Fruit fly (Drosophila melanogaster) whole organism, wandering third instar larva: Measurements from ENCODE around the gene CG6791.

ENCODE experiments used
- Abd-B ChIP-seq: fragments of >200 bp; optimal IDR thresholded peaks from 2 replicates; lab custom pipeline; 2017; ENCODE audit warnings: missing biosample characterization, missing genetic modification characterization
- CG32264 ChIP-seq: fragments of 200-800 bp; sonication (Bioruptor generic); optimal IDR thresholded peaks from 2 replicates; lab custom pipeline; 2016; ENCODE audit warnings: missing biosample characterization, missing genetic modification characterization
- CrebA ChIP-seq: fragments of 200-800 bp; sonication (Bioruptor generic); optimal IDR thresholded peaks from 2 replicates; lab custom pipeline; 2016; ENCODE audit warnings: missing biosample characterization, mild to moderate bottlenecking, missing genetic modification characterization, borderline replicate concordance
- Dfd ChIP-seq: fragments of >200 bp; optimal IDR thresholded peaks from 2 replicates; lab custom pipeline; 2017; ENCODE audit warnings: missing biosample characterization, missing genetic modification characterization
- Hnf4 ChIP-seq: fragments of 200-800 bp; sonication (Bioruptor generic); optimal IDR thresholded peaks from 2 replicates; lab custom pipeline; 2016; ENCODE audit warnings: missing biosample characterization, mild to moderate bottlenecking, missing genetic modification characterization
- Hr78 ChIP-seq: fragments of >200 bp; optimal IDR thresholded peaks from 2 replicates; lab custom pipeline; 2017; ENCODE audit warnings: missing biosample characterization, missing genetic modification characterization
- Jra ChIP-seq: sonication (Bioruptor generic); optimal IDR thresholded peaks from 2 replicates; lab custom pipeline; 2016; ENCODE audit warnings: missing biosample characterization, missing genetic modification characterization
- Mio ChIP-seq: sonication (Bioruptor generic); optimal IDR thresholded peaks from 2 replicates; lab custom pipeline; 2016; ENCODE audit warnings: missing biosample characterization, missing genetic modification characterization
- OdsH ChIP-seq: fragments of 200-800 bp; sonication (Bioruptor generic); optimal IDR thresholded peaks from 2 replicates; lab custom pipeline; 2016; ENCODE audit warnings: missing biosample characterization, mild to moderate bottlenecking, missing genetic modification characterization
- Rel ChIP-seq, 2 experiments: fragments of 200-800 bp; sonication (Bioruptor generic) in 1 of 2; optimal IDR thresholded peaks; 2 replicates in 1 of 2; 3 replicates in 1 of 2; lab custom pipeline; 2016 to 2019; ENCODE audit warnings: mild to moderate bottlenecking in 2 of 2, missing biosample characterization in 2 of 2, missing genetic modification characterization in 2 of 2, moderate library complexity in 1 of 2
- Sp1 ChIP-seq: fragments of 200-800 bp; sonication (Bioruptor generic); optimal IDR thresholded peaks from 3 replicates; lab custom pipeline; 2019; ENCODE audit warnings: missing biosample characterization, mild to moderate bottlenecking, missing genetic modification characterization, moderate library complexity
- Vsx2 ChIP-seq: fragments of 200-300, 225-300 bp; sonication (Bioruptor generic); optimal IDR thresholded peaks from 2 replicates; lab custom pipeline; 2018; ENCODE audit warnings: missing biosample characterization, missing genetic modification characterization; ENCODE audit not compliant: partially characterized antibody
- brk ChIP-seq: fragments of 200-800 bp; sonication (Bioruptor generic); optimal IDR thresholded peaks from 2 replicates; lab custom pipeline; 2016; ENCODE audit warnings: missing biosample characterization, mild to moderate bottlenecking, missing genetic modification characterization
- dl ChIP-seq, 2 experiments: fragments of 175-275, 200-275 bp in 1 of 2; fragments of 200-275 bp in 1 of 2; sonication (Bioruptor generic); optimal IDR thresholded peaks; lab custom pipeline; 2018; ENCODE audit warnings: mild to moderate bottlenecking in 2 of 2, missing biosample characterization in 2 of 2, missing genetic modification characterization in 2 of 2, moderate library complexity in 2 of 2; ENCODE audit not compliant: partially characterized antibody in 2 of 2, insufficient read depth in 1 of 2
- dmrt93B ChIP-seq: fragments of 200-800 bp; sonication (Bioruptor generic); optimal IDR thresholded peaks from 2 replicates; lab custom pipeline; 2018; ENCODE audit warnings: missing biosample characterization, mild to moderate bottlenecking, missing genetic modification characterization
- ey ChIP-seq: fragments of 200-800 bp; sonication (Bioruptor generic); optimal IDR thresholded peaks from 2 replicates; lab custom pipeline; 2016; ENCODE audit warnings: missing biosample characterization, missing genetic modification characterization
- foxo ChIP-seq, 2 experiments: fragments of 200-800 bp; sonication (Bioruptor generic); optimal IDR thresholded peaks; 2 replicates in 1 of 2; 3 replicates in 1 of 2; lab custom pipeline; 2016 to 2017; ENCODE audit warnings: missing biosample characterization in 2 of 2, missing genetic modification characterization in 2 of 2
- fru ChIP-seq: fragments of 200-800 bp; sonication (Bioruptor generic); optimal IDR thresholded peaks from 3 replicates; lab custom pipeline; 2016; ENCODE audit warnings: missing biosample characterization, mild to moderate bottlenecking, missing genetic modification characterization
- h ChIP-seq: fragments of 200-800 bp; sonication (Bioruptor generic); optimal IDR thresholded peaks from 3 replicates; lab custom pipeline; 2016; ENCODE audit warnings: missing biosample characterization, mild to moderate bottlenecking, missing genetic modification characterization
- jim ChIP-seq: fragments of 175-275, 200-325 bp; sonication (Bioruptor generic); optimal IDR thresholded peaks from 2 replicates; lab custom pipeline; 2016; ENCODE audit warnings: missing biosample characterization, mild to moderate bottlenecking, missing genetic modification characterization
- pan ChIP-seq: fragments of >200 bp; optimal IDR thresholded peaks from 2 replicates; lab custom pipeline; 2017
- psq ChIP-seq: fragments of 200-800 bp; sonication (Bioruptor generic); optimal IDR thresholded peaks from 3 replicates; lab custom pipeline; 2017; ENCODE audit warnings: missing biosample characterization, mild to moderate bottlenecking, missing genetic modification characterization, moderate library complexity
- rgr ChIP-seq: fragments of 200-800 bp; sonication (Bioruptor generic); optimal IDR thresholded peaks from 3 replicates; lab custom pipeline; 2016; ENCODE audit warnings: missing biosample characterization, mild to moderate bottlenecking, missing genetic modification characterization
- tai ChIP-seq: sonication (Bioruptor generic); optimal IDR thresholded peaks from 2 replicates; lab custom pipeline; 2016; ENCODE audit warnings: missing biosample characterization, missing genetic modification characterization
- usp ChIP-seq: fragments of >200 bp; optimal IDR thresholded peaks from 2 replicates; lab custom pipeline; 2017; ENCODE audit warnings: missing biosample characterization, missing genetic modification characterization
- woc ChIP-seq: sonication (Bioruptor generic); optimal IDR thresholded peaks from 2 replicates; lab custom pipeline; 2016; ENCODE audit warnings: missing biosample characterization, mild to moderate bottlenecking, missing genetic modification characterization

Gene CG6791

DNA sequence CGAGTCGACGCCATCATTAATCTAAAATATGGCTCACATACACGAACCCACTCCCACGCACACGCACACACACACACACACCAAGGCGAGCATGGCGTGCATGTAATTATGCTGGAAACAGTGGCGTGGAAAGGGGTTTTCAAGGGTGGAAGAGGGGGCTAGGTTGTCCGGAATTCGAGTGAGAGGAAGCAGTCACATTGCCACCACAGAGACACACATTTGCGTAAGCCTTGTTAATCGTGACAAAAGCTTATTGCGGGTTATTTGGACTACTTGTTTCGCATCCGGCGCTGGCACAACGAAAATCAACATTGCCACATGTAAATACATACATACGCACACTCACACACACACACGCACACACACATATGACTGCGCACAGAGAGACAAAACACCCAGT, 35.0 kb downstream of the CG6791 start:
- TF ChIP-seq foxo (GFP tag; optimal IDR thresholded peaks at IDR 0.05; lab: Kevin White, UChicago) (no peak), CrebA (GFP tag; lab: Kevin White, UChicago) (no peak), Dfd (GFP tag; lab: Kevin White, UChicago) (peak; percentile 88)

DNA sequence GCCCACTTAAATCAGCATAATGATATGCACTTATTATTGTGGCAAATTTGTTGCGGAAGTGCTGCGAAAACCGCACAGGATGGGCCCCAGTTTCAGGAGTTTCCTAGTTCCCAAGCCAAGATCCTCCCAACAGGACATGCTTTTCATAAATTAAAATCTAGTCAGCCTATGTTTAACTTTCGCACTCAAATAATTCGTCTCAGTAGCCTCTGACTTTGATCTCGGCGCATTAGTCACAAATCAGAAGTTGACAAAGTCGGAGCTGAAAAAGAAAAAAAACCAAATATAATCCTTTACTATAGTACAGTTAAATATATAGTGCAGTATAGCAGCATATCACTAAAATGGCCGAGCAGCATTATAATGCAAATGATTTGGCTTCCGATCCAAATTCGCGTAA, 36.1 kb downstream of the CG6791 start, which contains the start of gene CG14708:
Gene CG14708, plus strand, starts transcription at position 301 of the 400 bp plus-strand sequence.
- TF ChIP-seq dl (GFP tag; optimal IDR thresholded peaks at IDR 0.05; lab: Kevin White, UChicago; ENCODE audit: insufficient read depth in 1 of 2, partially characterized antibody in 2 of 2) (no peak), ey (GFP tag; lab: Kevin White, UChicago) (no peak), h (no peak), rgr (GFP tag; lab: Kevin White, UChicago) (no peak), woc (no peak), fru (no peak), Hr78 (no peak), foxo (GFP tag; optimal IDR thresholded peaks at IDR 0.05; lab: Kevin White, UChicago) (no peak), Vsx2 (GFP tag; lab: Kevin White, UChicago) (no peak), brk (GFP tag; lab: Kevin White, UChicago) (no peak)
- TF ChIP-seq, all 38 proteins: peak for 0

DNA sequence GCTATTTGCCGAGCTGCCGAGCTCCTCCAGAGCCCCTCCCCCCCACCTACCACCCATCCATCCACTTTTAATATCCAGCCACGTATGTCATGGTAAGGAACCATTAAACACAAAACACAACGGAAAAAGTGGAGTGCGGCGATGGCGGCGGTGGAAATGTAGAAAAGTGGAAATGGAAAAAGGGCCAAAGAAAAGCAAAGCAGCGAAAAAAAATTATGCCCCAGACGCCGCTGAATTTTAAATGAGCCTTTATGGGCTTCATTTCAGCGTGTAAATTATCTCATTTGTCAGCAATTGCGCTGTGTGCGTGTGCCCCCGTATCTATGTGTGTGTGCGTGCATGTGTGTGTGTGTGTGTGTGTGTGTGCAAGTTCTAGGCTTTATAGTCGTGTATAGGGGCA, 38.9 kb downstream of the CG6791 start:
- peak; percentile 21 for TF ChIP-seq Dfd (GFP tag; lab: Kevin White, UChicago)
- TF ChIP-seq CG32264 (GFP tag; lab: Kevin White, UChicago) = no peak
- TF ChIP-seq Rel (GFP tag; optimal IDR thresholded peaks at IDR 0.05; lab: Kevin White, UChicago) = no peak
- TF ChIP-seq Rel (tag; optimal IDR thresholded peaks at IDR 0.05; lab: Kevin White, UChicago) = no peak
- TF ChIP-seq CrebA (GFP tag; lab: Kevin White, UChicago) = no peak

DNA sequence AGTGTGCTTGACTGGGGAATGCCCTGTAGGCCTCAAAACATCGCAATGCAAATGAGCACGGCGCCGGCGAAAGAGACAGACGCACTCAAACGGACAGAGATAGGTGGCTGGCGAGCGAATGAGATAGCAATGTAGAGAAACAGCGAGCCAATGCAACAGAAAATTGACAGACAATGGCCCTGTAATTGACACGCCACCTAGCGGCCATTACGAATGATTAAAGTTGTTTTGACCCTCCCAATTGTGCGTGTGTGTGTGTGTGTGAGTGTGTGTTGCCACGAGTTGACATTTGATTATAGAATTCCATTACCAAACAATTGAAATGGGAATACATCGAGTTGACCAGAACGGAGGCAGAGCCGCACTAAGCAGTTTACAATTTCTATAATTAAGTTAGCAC, 45.8 kb downstream of the CG6791 start:
- TF ChIP-seq rgr (GFP tag; lab: Kevin White, UChicago) (no peak), OdsH (GFP tag; lab: Kevin White, UChicago) (no peak), woc (no peak), Hr78 (no peak)

DNA sequence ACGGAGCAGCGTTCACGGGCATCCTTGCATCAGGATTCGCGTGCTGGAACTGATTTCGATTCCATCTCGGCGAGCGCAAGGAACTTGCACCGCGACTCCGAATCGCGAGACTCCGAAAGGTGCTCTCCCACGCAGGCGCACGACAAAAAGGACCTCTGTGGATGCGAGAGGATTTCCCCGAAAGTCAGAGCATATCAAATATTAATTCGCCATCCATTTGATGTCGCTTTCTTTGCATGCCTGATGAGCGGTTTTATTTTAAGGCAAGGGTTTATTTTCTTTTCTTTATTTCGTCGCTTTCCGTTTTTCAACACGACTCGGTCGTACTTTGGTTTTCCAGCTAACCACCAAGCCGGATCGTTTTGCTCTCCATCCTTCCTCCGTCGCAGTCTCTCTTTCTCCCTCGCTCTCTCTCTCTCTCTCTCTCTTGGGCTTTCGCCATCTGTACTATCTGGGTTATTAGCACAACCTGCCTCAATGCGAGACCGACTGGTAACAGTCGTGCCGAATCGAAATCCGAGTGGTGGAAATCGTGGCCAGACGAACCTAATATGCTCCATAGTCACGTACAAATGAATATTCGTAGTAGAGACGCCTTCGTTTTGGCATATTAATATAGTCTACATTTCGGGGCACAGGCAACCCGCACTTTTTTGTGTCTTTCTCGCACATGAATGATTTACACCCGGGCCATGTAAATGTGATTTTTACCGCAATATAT, 46.9 kb downstream of the CG6791 start, which contains the start of gene dpr4:
Gene dpr4, minus strand, starts transcription at position 51 of the 721 bp plus-strand sequence.
- TF ChIP-seq jim (no peak), Hnf4 (no peak), OdsH (GFP tag; lab: Kevin White, UChicago) (no peak), Sp1 (GFP tag; lab: Kevin White, UChicago) (no peak), Mio (GFP tag; lab: Kevin White, UChicago) (no peak), foxo (GFP tag; optimal IDR thresholded peaks at IDR 0.05; lab: Kevin White, UChicago) (no peak), Rel (GFP tag; optimal IDR thresholded peaks at IDR 0.05; lab: Kevin White, UChicago) (no peak), Rel (tag; optimal IDR thresholded peaks at IDR 0.05; lab: Kevin White, UChicago) (no peak), pan (lab: Kevin White, UChicago) (no peak), dmrt93B (no peak), Jra (GFP tag; lab: Kevin White, UChicago) (no peak), ey (GFP tag; lab: Kevin White, UChicago) (no peak), Abd-B (GFP tag; lab: Kevin White, UChicago) (no peak), tai (GFP tag; lab: Kevin White, UChicago) (no peak), usp (GFP tag; lab: Kevin White, UChicago) (no peak), psq (GFP tag; lab: Kevin White, UChicago) (no peak)
